Worm (Caenorhabditis elegans): ENCODE measurements around the gene fbxa-127.

Gene fbxa-127

ce11 chrV:16725955-16726354 lies 2.6 kb upstream of the fbxa-127 start:
- TF ChIP-seq F13H6.1 (tag; optimal IDR thresholded peaks at IDR 0.05) = no peak
- no peak for TF ChIP-seq gmeb-2 (tag; optimal IDR thresholded peaks at IDR 0.05)
- TF ChIP-seq ceh-18 (tag; optimal IDR thresholded peaks at IDR 0.05) = no peak
- TF ChIP-seq nhr-11 (tag; optimal IDR thresholded peaks at IDR 0.05) = no peak
- TF ChIP-seq fkh-10 (GFP tag; optimal IDR thresholded peaks at IDR 0.05) = no peak
- TF ChIP-seq ceh-2 (tag; optimal IDR thresholded peaks at IDR 0.05) = no peak
- no peak for TF ChIP-seq pqm-1 (tag; optimal IDR thresholded peaks at IDR 0.05)
- TF ChIP-seq fkh-6 (tag; optimal IDR thresholded peaks at IDR 0.05) = no peak
- TF ChIP-seq ceh-6 (GFP tag; optimal IDR thresholded peaks at IDR 0.05) = no peak
- TF ChIP-seq nfya-1 (tag; optimal IDR thresholded peaks at IDR 0.05) = no peak
- no peak for TF ChIP-seq ama-1 (optimal IDR thresholded peaks at IDR 0.05)
- TF ChIP-seq pros-1 (tag; optimal IDR thresholded peaks at IDR 0.05) = no peak
- no peak for TF ChIP-seq sox-4 (tag; optimal IDR thresholded peaks at IDR 0.05)
- TF ChIP-seq C08G9.2 (tag; optimal IDR thresholded peaks at IDR 0.05) = no peak
- no peak for TF ChIP-seq fax-1 (tag; optimal IDR thresholded peaks at IDR 0.05)

- TF ChIP-seq K02D7.2 (tag; optimal IDR thresholded peaks at IDR 0.05) (no peak), sox-2 (GFP tag; IDR thresholded peaks at IDR 0.05) (no peak), pat-9 (tag; optimal IDR thresholded peaks at IDR 0.05) (no peak), ceh-22 (tag; optimal IDR thresholded peaks at IDR 0.05) (no peak), lim-6 (tag; optimal IDR thresholded peaks at IDR 0.05) (no peak), ceh-2 (tag; optimal IDR thresholded peaks at IDR 0.05) (no peak), madf-2 (tag; optimal IDR thresholded peaks at IDR 0.05) (no peak)
Observed at ce11 chrV:16726915-16727314, 1.6 kb upstream of the fbxa-127 start, which contains the start of gene T25E12.14. T25E12.14 (plus strand) TSS chrV:16727215.

- TF ChIP-seq ama-1 (optimal IDR thresholded peaks at IDR 0.05) = no peak
- no peak for TF ChIP-seq ztf-16 (tag; optimal IDR thresholded peaks at IDR 0.05)
- TF ChIP-seq zip-5 (tag; optimal IDR thresholded peaks at IDR 0.05) = no peak
- TF ChIP-seq ttx-3 (tag; optimal IDR thresholded peaks at IDR 0.05) = no peak
- no peak for TF ChIP-seq ceh-34 (tag; optimal IDR thresholded peaks at IDR 0.05)
- TF ChIP-seq K09A11.1 (tag; optimal IDR thresholded peaks at IDR 0.05; ENCODE audit: insufficient read depth) = no peak
- TF ChIP-seq lim-6 (tag; optimal IDR thresholded peaks at IDR 0.05) = no peak
- TF ChIP-seq rnt-1 (tag; optimal IDR thresholded peaks at IDR 0.05) = no peak
- no peak for TF ChIP-seq unc-3 (GFP tag; conservative IDR thresholded peaks at IDR 0.05)
- TF ChIP-seq unc-3 (tag; optimal IDR thresholded peaks at IDR 0.05) = no peak
- no peak for TF ChIP-seq nhr-232 (tag; optimal IDR thresholded peaks at IDR 0.05)
- TF ChIP-seq dmd-4 (tag; optimal IDR thresholded peaks at IDR 0.05; ENCODE audit: borderline replicate concordance) = no peak
- TF ChIP-seq pros-1 (tag; optimal IDR thresholded peaks at IDR 0.05) = no peak
- no peak for TF ChIP-seq C38D4.7 (GFP tag; optimal IDR thresholded peaks at IDR 0.05)
- TF ChIP-seq nfya-1 (tag; optimal IDR thresholded peaks at IDR 0.05) = no peak
Observed at ce11 chrV:16729961-16730360, 1.4 kb downstream of the fbxa-127 start, which contains the start of gene srz-99. srz-99 (plus strand) TSS chrV:16730261.

- TF ChIP-seq nfya-1 (tag; optimal IDR thresholded peaks at IDR 0.05) (no peak), hlh-13 (GFP tag; optimal IDR thresholded peaks at IDR 0.05) (no peak), ceh-6 (GFP tag; optimal IDR thresholded peaks at IDR 0.05) (no peak), ttx-3 (tag; optimal IDR thresholded peaks at IDR 0.05) (no peak), pax-1 (tag; optimal IDR thresholded peaks at IDR 0.05) (no peak), ama-1 (optimal IDR thresholded peaks at IDR 0.05) (no peak), unc-55 (GFP tag; optimal IDR thresholded peaks at IDR 0.05) (no peak), lim-6 (tag; optimal IDR thresholded peaks at IDR 0.05) (no peak), hlh-15 (tag; optimal IDR thresholded peaks at IDR 0.05) (no peak), ceh-24 (tag; optimal IDR thresholded peaks at IDR 0.05) (no peak), sox-2 (GFP tag; IDR thresholded peaks at IDR 0.05) (no peak), mec-3 (tag; optimal IDR thresholded peaks at IDR 0.05; ENCODE audit: borderline replicate concordance) (no peak), ceh-22 (tag; optimal IDR thresholded peaks at IDR 0.05) (no peak), C38D4.7 (GFP tag; optimal IDR thresholded peaks at IDR 0.05) (no peak), pqm-1 (tag; optimal IDR thresholded peaks at IDR 0.05) (no peak), pros-1 (tag; optimal IDR thresholded peaks at IDR 0.05) (no peak)
Observed at ce11 chrV:16731600-16731999, 3.1 kb downstream of the fbxa-127 start, which contains the start of gene srz-100. srz-100 (plus strand) TSS chrV:16731900.
